Worm (Caenorhabditis elegans): ENCODE results near the gene acr-16.

DNA sequence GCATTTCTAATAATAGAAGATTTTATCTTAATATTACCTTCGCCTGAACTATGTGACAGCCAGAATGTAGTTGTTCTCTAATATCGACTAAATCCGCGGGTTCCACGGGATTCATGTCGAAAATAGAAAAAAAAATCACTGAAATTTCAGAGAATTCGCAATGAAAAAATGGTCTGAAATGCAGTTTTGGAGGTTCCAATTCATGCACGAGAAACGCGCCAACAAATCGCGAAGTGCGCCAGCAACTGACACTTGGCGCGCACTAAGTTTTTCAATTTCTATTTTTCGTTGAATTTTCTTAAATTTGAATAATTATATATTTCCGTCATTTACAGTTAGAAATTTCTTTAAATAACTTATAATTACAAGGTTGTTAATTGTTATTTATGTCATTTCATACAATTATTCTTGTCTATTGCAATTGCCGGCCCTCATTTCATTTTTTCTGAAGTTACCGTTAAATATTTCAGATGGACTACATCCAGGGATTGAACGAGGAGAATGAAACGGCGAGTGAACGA, 8.9 kb downstream of the acr-16 start, which contains the start of the genes F25G6.9 and symk-1:
- TF ChIP-seq ZK546.5 (tag; optimal IDR thresholded peaks at IDR 0.05): no peak
- TF ChIP-seq jun-1 (tag; optimal IDR thresholded peaks at IDR 0.05): no peak
- TF ChIP-seq skn-1 (tag; optimal IDR thresholded peaks at IDR 0.05): peak; percentile 10
- TF ChIP-seq ama-1 (optimal IDR thresholded peaks at IDR 0.05): no peak
- no peak for TF ChIP-seq ceh-82 (tag; optimal IDR thresholded peaks at IDR 0.05)
- no peak for TF ChIP-seq nhr-11 (tag; optimal IDR thresholded peaks at IDR 0.05)
- TF ChIP-seq unc-39 (tag; optimal IDR thresholded peaks at IDR 0.05): no peak
- no peak for TF ChIP-seq ztf-4 (tag; optimal IDR thresholded peaks at IDR 0.05)
- no peak for TF ChIP-seq nhr-25 (tag; optimal IDR thresholded peaks at IDR 0.05)
- TF ChIP-seq unc-62 (GFP tag; optimal IDR thresholded peaks at IDR 0.05): no peak
- TF ChIP-seq egl-27 (tag; optimal IDR thresholded peaks at IDR 0.05): no peak

Measured in whole organism, L3 larva.